Worm (Caenorhabditis elegans) whole organism, early embryonic: ENCODE data around the gene mab-21.

Source experiments
- aly-1 ChIP-seq: sonication (generic microtip); optimal IDR thresholded peaks from 2 replicates; lab custom pipeline; 2016; ENCODE audit warnings: missing genetic modification characterization, missing compliant biosample characterization
- ama-1 ChIP-seq: fragments of 150-350 bp; optimal IDR thresholded peaks from 2 replicates; lab custom pipeline; 2014
- ceh-36 ChIP-seq: sonication (generic microtip); optimal IDR thresholded peaks from 2 replicates; lab custom pipeline; 2016; ENCODE audit warnings: missing genetic modification characterization, inconsistent platforms, missing compliant biosample characterization
- ets-7 ChIP-seq: sonication (generic microtip); optimal IDR thresholded peaks from 2 replicates; lab custom pipeline; 2016; ENCODE audit warnings: missing genotype, missing genetic modification characterization, missing compliant biosample characterization
- flt-1 ChIP-seq: fragments of 200-800 bp; sonication (Bioruptor generic); IDR thresholded peaks from 2 replicates; pipeline ENCODE4 v1.3.6; 2022; ENCODE audit warnings: missing genetic modification characterization, missing compliant biosample characterization
- scrt-1 ChIP-seq: fragments of 200-800 bp; sonication (Bioruptor generic); IDR thresholded peaks from 2 replicates; pipeline ENCODE4 v1.3.6; 2022; ENCODE audit warnings: missing genetic modification characterization, missing compliant biosample characterization
- tbx-11 ChIP-seq: fragments of 200-800 bp; sonication (Bioruptor generic); IDR thresholded peaks from 2 replicates; pipeline ENCODE4 v1.3.6; 2022; ENCODE audit warnings: missing genetic modification characterization, missing compliant biosample characterization
- tra-4 ChIP-seq: sonication (generic microtip); optimal IDR thresholded peaks from 2 replicates; lab custom pipeline; 2017; ENCODE audit warnings: missing genetic modification characterization, missing compliant biosample characterization

ce11 chrIII:4581495-4581894 is 19.1 kb upstream of the mab-21 start, which contains the start of gene F35G12.12:
- TF ChIP-seq tbx-11 (GFP tag; lab: Robert Waterston, UW) = no peak
- TF ChIP-seq ama-1 (lab: Kevin White, UChicago) = no peak
- TF ChIP-seq aly-1 (tag; lab: Kevin White, UChicago) = no peak
- no peak for TF ChIP-seq flt-1
- no peak for TF ChIP-seq ets-7 (tag; lab: Kevin White, UChicago)
- TF ChIP-seq ceh-36 (tag; lab: Kevin White, UChicago) = no peak
- TF ChIP-seq tra-4 = no peak
- no peak for TF ChIP-seq scrt-1 (GFP tag; lab: Robert Waterston, UW)
